Worm (Caenorhabditis elegans) whole organism, late embryonic: ENCODE measurements around the gene T13F3.6.

Experiments used
- F13H6.1 ChIP-seq: sonication (generic microtip); optimal IDR thresholded peaks from 2 replicates; lab custom pipeline; 2016; ENCODE audit warnings: missing genetic modification characterization, missing compliant biosample characterization
- ahr-1 ChIP-seq: sonication (generic microtip); optimal IDR thresholded peaks from 2 replicates; lab custom pipeline; 2016; ENCODE audit warnings: missing genetic modification characterization, missing compliant biosample characterization
- ama-1 ChIP-seq: fragments of 150-350 bp; optimal IDR thresholded peaks from 2 replicates; lab custom pipeline; 2014
- ceh-24 ChIP-seq: sonication (generic microtip); optimal IDR thresholded peaks from 2 replicates; lab custom pipeline; 2016; ENCODE audit warnings: mild to moderate bottlenecking, missing genetic modification characterization, missing compliant biosample characterization
- dmd-4 ChIP-seq: sonication (generic microtip); optimal IDR thresholded peaks from 2 replicates; lab custom pipeline; 2016; ENCODE audit warnings: borderline replicate concordance, missing genetic modification characterization, missing compliant biosample characterization
- dve-1 ChIP-seq: sonication (generic microtip); optimal IDR thresholded peaks from 2 replicates; lab custom pipeline; 2017; ENCODE audit warnings: antibody characterized with exemption, mild to moderate bottlenecking, missing genetic modification characterization, missing compliant biosample characterization
- elt-2 ChIP-seq: sonication (generic microtip); optimal IDR thresholded peaks from 2 replicates; lab custom pipeline; 2016; ENCODE audit warnings: missing genetic modification reagents, missing genetic modification characterization, missing compliant biosample characterization
- fkh-6 ChIP-seq: sonication (generic microtip); optimal IDR thresholded peaks from 2 replicates; lab custom pipeline; 2016; ENCODE audit warnings: missing genetic modification characterization, missing compliant biosample characterization
- lin-11 ChIP-seq: fragments of 200-800 bp; sonication (Bioruptor generic); optimal IDR thresholded peaks from 2 replicates; lab custom pipeline; 2018; ENCODE audit warnings: mild to moderate bottlenecking, missing genetic modification characterization, missing compliant biosample characterization
- nhr-11 ChIP-seq: fragments of 150-350 bp; optimal IDR thresholded peaks from 2 replicates; lab custom pipeline; 2014; ENCODE audit warnings: missing biosample characterization, missing genetic modification characterization
- pqm-1 ChIP-seq: sonication (generic microtip); optimal IDR thresholded peaks from 2 replicates; lab custom pipeline; 2016; ENCODE audit warnings: missing genetic modification characterization, missing compliant biosample characterization

DNA sequence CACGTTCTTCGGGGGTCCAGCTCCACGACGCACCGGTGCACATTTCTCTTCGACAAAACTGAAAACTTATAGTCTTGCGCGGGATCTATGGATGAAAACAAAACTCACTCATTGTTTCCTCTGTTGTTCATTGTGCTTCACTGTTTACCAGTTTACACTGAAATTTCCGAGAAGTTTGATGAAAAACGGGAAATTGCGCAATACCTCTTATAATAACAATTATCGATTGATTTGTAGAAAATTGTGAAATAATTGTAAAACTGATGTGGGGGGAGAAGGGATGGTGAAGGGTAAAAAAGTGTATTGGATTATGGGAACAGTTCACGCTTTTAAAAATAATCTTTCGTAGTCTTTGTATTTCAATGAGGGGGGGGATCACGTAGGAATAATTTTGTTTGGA lies 41.6 kb downstream of the T13F3.6 start:
- TF ChIP-seq pqm-1 (tag; lab: Kevin White, UChicago), result no peak
- no peak for TF ChIP-seq F13H6.1 (tag; lab: Kevin White, UChicago)
- no peak for TF ChIP-seq elt-2 (tag; lab: Kevin White, UChicago)
- TF ChIP-seq nhr-11 (tag; lab: Kevin White, UChicago), result no peak
- no peak for TF ChIP-seq fkh-6 (tag; lab: Kevin White, UChicago)
- TF ChIP-seq dve-1 (tag; lab: Kevin White, UChicago), result no peak
- no peak for TF ChIP-seq dmd-4
- TF ChIP-seq ama-1 (lab: Kevin White, UChicago), result no peak
- TF ChIP-seq lin-11 (tag; lab: Kevin White, UChicago), result no peak
- TF ChIP-seq ahr-1 (tag; lab: Kevin White, UChicago), result no peak
- no peak for TF ChIP-seq ceh-24
